Worm (Caenorhabditis elegans) whole organism, L2 larva: Measurements from ENCODE around the gene fbxa-197.

Experiments
- ama-1 ChIP-seq: fragments of 150-350 bp; optimal IDR thresholded peaks from 2 replicates; lab custom pipeline; 2018; ENCODE audit warnings: inconsistent platforms
- egl-27 ChIP-seq: sonication (generic microtip); optimal IDR thresholded peaks from 3 replicates; lab custom pipeline; 2017; ENCODE audit warnings: missing biosample characterization, missing genetic modification reagents, missing genetic modification characterization
- elt-3 ChIP-seq: sonication (generic microtip); optimal IDR thresholded peaks from 2 replicates; lab custom pipeline; 2017; ENCODE audit warnings: missing biosample characterization, missing genetic modification characterization
- lsy-2 ChIP-seq, 2 experiments: fragments of 150-350 bp in 1 of 2; sonication (generic microtip) in 1 of 2; optimal IDR thresholded peaks; 2 replicates each; lab custom pipeline; 2014 to 2017; ENCODE audit warnings: missing biosample characterization in 2 of 2, missing genetic modification characterization in 2 of 2
- skn-1 ChIP-seq: sonication (generic microtip); optimal IDR thresholded peaks from 2 replicates; lab custom pipeline; 2017; ENCODE audit warnings: missing biosample characterization, missing genetic modification characterization
- unc-62 ChIP-seq: fragments of 150-350 bp; optimal IDR thresholded peaks from 2 replicates; lab custom pipeline; 2014; ENCODE audit warnings: missing biosample characterization, missing genetic modification reagents, missing genetic modification characterization
- ztf-11 ChIP-seq: sonication (generic microtip); optimal IDR thresholded peaks from 2 replicates; lab custom pipeline; 2017; ENCODE audit warnings: missing biosample characterization, missing genetic modification characterization

- TF ChIP-seq egl-27 (tag; lab: Kevin White, UChicago) (no peak), skn-1 (tag; lab: Kevin White, UChicago) (no peak), ztf-11 (tag; lab: Kevin White, UChicago) (no peak), elt-3 (tag; lab: Kevin White, UChicago) (no peak), lsy-2 (tag; optimal IDR thresholded peaks at IDR 0.05; lab: Kevin White, UChicago) (no peak), unc-62 (GFP tag; lab: Kevin White, UChicago) (no peak), ama-1 (lab: Kevin White, UChicago) (no peak)
Measured at ce11 chrV:15870356-15870755, 2.9 kb downstream of the fbxa-197 start, which contains the start of gene str-57.
